Worm (Caenorhabditis elegans) whole organism, mixed stage, embryonic: ENCODE data around the gene del-7.

Experiments
- ces-1 ChIP-seq: fragments of 150-350 bp; optimal IDR thresholded peaks from 2 replicates; lab custom pipeline; 2014; ENCODE audit warnings: missing biosample characterization, missing genetic modification reagents, missing genetic modification characterization
- cnd-1 ChIP-seq: fragments of 200-800 bp; sonication (Bioruptor generic); optimal IDR thresholded peaks from 2 replicates; lab custom pipeline; 2018; ENCODE audit warnings: mild to moderate bottlenecking, missing genetic modification characterization, missing compliant biosample characterization
- nhr-12 ChIP-seq: fragments of 150-350 bp; optimal IDR thresholded peaks from 2 replicates; lab custom pipeline; 2014; ENCODE audit warnings: missing biosample characterization, missing genetic modification characterization
- nhr-237 ChIP-seq: fragments of 150-350 bp; optimal IDR thresholded peaks from 2 replicates; lab custom pipeline; 2014; ENCODE audit warnings: missing biosample characterization, missing genetic modification characterization
- pha-4 ChIP-seq: fragments of 150-350 bp; optimal IDR thresholded peaks from 2 replicates; lab custom pipeline; 2018; ENCODE audit warnings: missing biosample characterization, missing genetic modification reagents, missing genetic modification characterization
- zip-8 ChIP-seq: fragments of 150-350 bp; optimal IDR thresholded peaks from 2 replicates; lab custom pipeline; 2014; ENCODE audit warnings: missing biosample characterization, missing genetic modification characterization
- ztf-11 ChIP-seq: fragments of 150-350 bp; optimal IDR thresholded peaks from 2 replicates; lab custom pipeline; 2014; ENCODE audit warnings: missing biosample characterization, missing genetic modification characterization

ce11 chrIV:7759527-7759926, 690 bp upstream of the del-7 start, which contains the start of gene dsb-3:
- TF ChIP-seq pha-4 (tag; lab: Kevin White, UChicago) (no peak), cnd-1 (tag; lab: Kevin White, UChicago) (no peak), ztf-11 (tag; lab: Kevin White, UChicago) (no peak), zip-8 (tag; lab: Kevin White, UChicago) (no peak), ces-1 (GFP tag; lab: Kevin White, UChicago) (no peak), nhr-12 (tag; lab: Kevin White, UChicago) (no peak), nhr-237 (tag; lab: Kevin White, UChicago) (no peak)
